Fruit fly (Drosophila melanogaster) whole organism, wandering third instar larva: ENCODE data around the gene CG2218.

Experiments used
- Abd-B ChIP-seq: fragments of >200 bp; optimal IDR thresholded peaks from 2 replicates; lab custom pipeline; 2017; ENCODE audit warnings: missing biosample characterization, missing genetic modification characterization
- CG32264 ChIP-seq: fragments of 200-800 bp; sonication (Bioruptor generic); optimal IDR thresholded peaks from 2 replicates; lab custom pipeline; 2016; ENCODE audit warnings: missing biosample characterization, missing genetic modification characterization
- CG9705 ChIP-seq: fragments of 200-800 bp; sonication (Bioruptor generic); optimal IDR thresholded peaks from 2 replicates; lab custom pipeline; 2018; ENCODE audit warnings: missing biosample characterization, mild to moderate bottlenecking, missing genetic modification characterization
- CrebA ChIP-seq: fragments of 200-800 bp; sonication (Bioruptor generic); optimal IDR thresholded peaks from 2 replicates; lab custom pipeline; 2016; ENCODE audit warnings: missing biosample characterization, mild to moderate bottlenecking, missing genetic modification characterization, borderline replicate concordance
- Dfd ChIP-seq: fragments of >200 bp; optimal IDR thresholded peaks from 2 replicates; lab custom pipeline; 2017; ENCODE audit warnings: missing biosample characterization, missing genetic modification characterization
- Dif ChIP-seq: fragments of 200-275, 200-300 bp; sonication (Bioruptor generic); optimal IDR thresholded peaks from 2 replicates; lab custom pipeline; 2018; ENCODE audit warnings: missing biosample characterization, missing genetic modification characterization; ENCODE audit not compliant: partially characterized antibody
- GATAd ChIP-seq: sonication (Bioruptor generic); optimal IDR thresholded peaks from 2 replicates; lab custom pipeline; 2016; ENCODE audit warnings: missing biosample characterization, missing genetic modification characterization
- HLH106 ChIP-seq: fragments of 200-800 bp; optimal IDR thresholded peaks from 3 replicates; lab custom pipeline; 2019; ENCODE audit warnings: missing biosample characterization, mild to moderate bottlenecking, missing genetic modification characterization, moderate library complexity
- Hnf4 ChIP-seq: fragments of 200-800 bp; sonication (Bioruptor generic); optimal IDR thresholded peaks from 2 replicates; lab custom pipeline; 2016; ENCODE audit warnings: missing biosample characterization, mild to moderate bottlenecking, missing genetic modification characterization
- Hr78 ChIP-seq: fragments of >200 bp; optimal IDR thresholded peaks from 2 replicates; lab custom pipeline; 2017; ENCODE audit warnings: missing biosample characterization, missing genetic modification characterization
- Hr83 ChIP-seq: fragments of 200-300 bp; sonication (Bioruptor generic); optimal IDR thresholded peaks from 2 replicates; lab custom pipeline; 2016; ENCODE audit warnings: missing biosample characterization, mild to moderate bottlenecking, missing genetic modification characterization, moderate library complexity; ENCODE audit not compliant: poor library complexity, severe bottlenecking
- Jra ChIP-seq: sonication (Bioruptor generic); optimal IDR thresholded peaks from 2 replicates; lab custom pipeline; 2016; ENCODE audit warnings: missing biosample characterization, missing genetic modification characterization
- Mio ChIP-seq: sonication (Bioruptor generic); optimal IDR thresholded peaks from 2 replicates; lab custom pipeline; 2016; ENCODE audit warnings: missing biosample characterization, missing genetic modification characterization
- Myc ChIP-seq: fragments of >200 bp; optimal IDR thresholded peaks from 2 replicates; lab custom pipeline; 2017
- N ChIP-seq: fragments of >200 bp; optimal IDR thresholded peaks from 2 replicates; lab custom pipeline; 2018; ENCODE audit warnings: missing biosample characterization, missing external identifiers, missing genetic modification characterization
- OdsH ChIP-seq: fragments of 200-800 bp; sonication (Bioruptor generic); optimal IDR thresholded peaks from 2 replicates; lab custom pipeline; 2016; ENCODE audit warnings: missing biosample characterization, mild to moderate bottlenecking, missing genetic modification characterization
- Rel ChIP-seq, 2 experiments: fragments of 200-800 bp; sonication (Bioruptor generic) in 1 of 2; optimal IDR thresholded peaks; 2 replicates in 1 of 2; 3 replicates in 1 of 2; lab custom pipeline; 2016 to 2019; ENCODE audit warnings: mild to moderate bottlenecking in 2 of 2, missing biosample characterization in 2 of 2, missing genetic modification characterization in 2 of 2, moderate library complexity in 1 of 2
- Sp1 ChIP-seq: fragments of 200-800 bp; sonication (Bioruptor generic); optimal IDR thresholded peaks from 3 replicates; lab custom pipeline; 2019; ENCODE audit warnings: missing biosample characterization, mild to moderate bottlenecking, missing genetic modification characterization, moderate library complexity
- Vsx2 ChIP-seq: fragments of 200-300, 225-300 bp; sonication (Bioruptor generic); optimal IDR thresholded peaks from 2 replicates; lab custom pipeline; 2018; ENCODE audit warnings: missing biosample characterization, missing genetic modification characterization; ENCODE audit not compliant: partially characterized antibody
- br ChIP-seq: fragments of 200-800 bp; sonication (Bioruptor generic); optimal IDR thresholded peaks from 2 replicates; lab custom pipeline; 2016; ENCODE audit warnings: missing biosample characterization, missing genetic modification characterization
- brk ChIP-seq: fragments of 200-800 bp; sonication (Bioruptor generic); optimal IDR thresholded peaks from 2 replicates; lab custom pipeline; 2016; ENCODE audit warnings: missing biosample characterization, mild to moderate bottlenecking, missing genetic modification characterization
- dl ChIP-seq, 2 experiments: fragments of 175-275, 200-275 bp in 1 of 2; fragments of 200-275 bp in 1 of 2; sonication (Bioruptor generic); optimal IDR thresholded peaks; lab custom pipeline; 2018; ENCODE audit warnings: mild to moderate bottlenecking in 2 of 2, missing biosample characterization in 2 of 2, missing genetic modification characterization in 2 of 2, moderate library complexity in 2 of 2; ENCODE audit not compliant: partially characterized antibody in 2 of 2, insufficient read depth in 1 of 2
- dmrt93B ChIP-seq: fragments of 200-800 bp; sonication (Bioruptor generic); optimal IDR thresholded peaks from 2 replicates; lab custom pipeline; 2018; ENCODE audit warnings: missing biosample characterization, mild to moderate bottlenecking, missing genetic modification characterization
- dsf ChIP-seq: sonication (Bioruptor generic); optimal IDR thresholded peaks from 2 replicates; lab custom pipeline; 2016; ENCODE audit warnings: missing biosample characterization, missing genetic modification characterization, borderline replicate concordance
- ey ChIP-seq: fragments of 200-800 bp; sonication (Bioruptor generic); optimal IDR thresholded peaks from 2 replicates; lab custom pipeline; 2016; ENCODE audit warnings: missing biosample characterization, missing genetic modification characterization
- foxo ChIP-seq, 2 experiments: fragments of 200-800 bp; sonication (Bioruptor generic); optimal IDR thresholded peaks; 2 replicates in 1 of 2; 3 replicates in 1 of 2; lab custom pipeline; 2016 to 2017; ENCODE audit warnings: missing biosample characterization in 2 of 2, missing genetic modification characterization in 2 of 2
- fru ChIP-seq: fragments of 200-800 bp; sonication (Bioruptor generic); optimal IDR thresholded peaks from 3 replicates; lab custom pipeline; 2016; ENCODE audit warnings: missing biosample characterization, mild to moderate bottlenecking, missing genetic modification characterization
- h ChIP-seq: fragments of 200-800 bp; sonication (Bioruptor generic); optimal IDR thresholded peaks from 3 replicates; lab custom pipeline; 2016; ENCODE audit warnings: missing biosample characterization, mild to moderate bottlenecking, missing genetic modification characterization
- jim ChIP-seq: fragments of 175-275, 200-325 bp; sonication (Bioruptor generic); optimal IDR thresholded peaks from 2 replicates; lab custom pipeline; 2016; ENCODE audit warnings: missing biosample characterization, mild to moderate bottlenecking, missing genetic modification characterization
- lola ChIP-seq: fragments of >200 bp; optimal IDR thresholded peaks from 2 replicates; lab custom pipeline; 2017; ENCODE audit warnings: missing biosample characterization, missing genetic modification characterization
- pan ChIP-seq: fragments of >200 bp; optimal IDR thresholded peaks from 2 replicates; lab custom pipeline; 2017
- psq ChIP-seq: fragments of 200-800 bp; sonication (Bioruptor generic); optimal IDR thresholded peaks from 3 replicates; lab custom pipeline; 2017; ENCODE audit warnings: missing biosample characterization, mild to moderate bottlenecking, missing genetic modification characterization, moderate library complexity
- rgr ChIP-seq: fragments of 200-800 bp; sonication (Bioruptor generic); optimal IDR thresholded peaks from 3 replicates; lab custom pipeline; 2016; ENCODE audit warnings: missing biosample characterization, mild to moderate bottlenecking, missing genetic modification characterization
- sage ChIP-seq: fragments of 200-800 bp; sonication (Bioruptor generic); optimal IDR thresholded peaks from 2 replicates; lab custom pipeline; 2016; ENCODE audit warnings: missing biosample characterization, mild to moderate bottlenecking, missing genetic modification characterization
- sv ChIP-seq: fragments of 200-800 bp; sonication (Bioruptor generic); optimal IDR thresholded peaks from 3 replicates; lab custom pipeline; 2016; ENCODE audit warnings: missing biosample characterization, missing genetic modification characterization
- tai ChIP-seq: sonication (Bioruptor generic); optimal IDR thresholded peaks from 2 replicates; lab custom pipeline; 2016; ENCODE audit warnings: missing biosample characterization, missing genetic modification characterization
- usp ChIP-seq: fragments of >200 bp; optimal IDR thresholded peaks from 2 replicates; lab custom pipeline; 2017; ENCODE audit warnings: missing biosample characterization, missing genetic modification characterization
- woc ChIP-seq: sonication (Bioruptor generic); optimal IDR thresholded peaks from 2 replicates; lab custom pipeline; 2016; ENCODE audit warnings: missing biosample characterization, mild to moderate bottlenecking, missing genetic modification characterization

The CG2218 gene

dm6 chr3R:30390304-30390703 lies 37.8 kb downstream of the CG2218 start:
- no peak for TF ChIP-seq dmrt93B (GFP tag; lab: Kevin White, UChicago)
- TF ChIP-seq Mio (GFP tag; lab: Kevin White, UChicago) = no peak
- TF ChIP-seq foxo (GFP tag; optimal IDR thresholded peaks at IDR 0.05; lab: Kevin White, UChicago) = peak in 1 of 2 experiments; percentile 11
- no peak for TF ChIP-seq N
- TF ChIP-seq CG9705 = no peak
- no peak for TF ChIP-seq Rel (GFP tag; optimal IDR thresholded peaks at IDR 0.05; lab: Kevin White, UChicago)
- TF ChIP-seq Rel (tag; optimal IDR thresholded peaks at IDR 0.05; lab: Kevin White, UChicago) = no peak
- TF ChIP-seq rgr (GFP tag; lab: Kevin White, UChicago) = no peak

dm6 chr3R:30389096-30389495 lies 39.0 kb downstream of the CG2218 start:
- TF ChIP-seq ey (GFP tag; lab: Kevin White, UChicago) = no peak
- no peak for TF ChIP-seq Hnf4
- no peak for TF ChIP-seq usp (GFP tag; lab: Kevin White, UChicago)
- no peak for TF ChIP-seq Jra (GFP tag; lab: Kevin White, UChicago)
- peak; percentile 83 for TF ChIP-seq Dif (GFP tag; lab: Kevin White, UChicago)
- no peak for TF ChIP-seq Vsx2 (GFP tag; lab: Kevin White, UChicago)
- no peak for TF ChIP-seq dsf
- TF ChIP-seq CrebA = peak; percentile 11
- TF ChIP-seq woc (GFP tag; lab: Kevin White, UChicago) = no peak
- no peak for TF ChIP-seq foxo (GFP tag; optimal IDR thresholded peaks at IDR 0.05; lab: Kevin White, UChicago)
- no peak for TF ChIP-seq CG32264
- TF ChIP-seq Hr78 (GFP tag; lab: Kevin White, UChicago) = no peak
- peak; percentile 36 for TF ChIP-seq Hr83 (GFP tag; lab: Kevin White, UChicago)
- TF ChIP-seq Dfd (GFP tag; lab: Kevin White, UChicago) = no peak
- peak; percentile 39 to 79 for TF ChIP-seq dl (GFP tag; optimal IDR thresholded peaks at IDR 0.05; lab: Kevin White, UChicago; ENCODE audit: insufficient read depth in 1 of 2, partially characterized antibody in 2 of 2)
- TF ChIP-seq rgr (GFP tag; lab: Kevin White, UChicago) = no peak
- TF ChIP-seq br (GFP tag; lab: Kevin White, UChicago) = no peak
- TF ChIP-seq lola = no peak
- no peak for TF ChIP-seq Sp1 (GFP tag; lab: Kevin White, UChicago)
- TF ChIP-seq N = no peak
- TF ChIP-seq Abd-B (GFP tag; lab: Kevin White, UChicago) = no peak
- TF ChIP-seq CG9705 = no peak
- TF ChIP-seq sage = peak; percentile 53
- no peak for TF ChIP-seq Mio (GFP tag; lab: Kevin White, UChicago)
- peak; percentile 29 for TF ChIP-seq brk
- TF ChIP-seq h = no peak
- no peak for TF ChIP-seq GATAd (GFP tag; lab: Kevin White, UChicago)
- TF ChIP-seq HLH106 = no peak
- no peak for TF ChIP-seq Rel (GFP tag; optimal IDR thresholded peaks at IDR 0.05; lab: Kevin White, UChicago)
- TF ChIP-seq Rel (tag; optimal IDR thresholded peaks at IDR 0.05; lab: Kevin White, UChicago) = no peak
- TF ChIP-seq tai (GFP tag; lab: Kevin White, UChicago) = no peak
- TF ChIP-seq dmrt93B (GFP tag; lab: Kevin White, UChicago) = no peak
- TF ChIP-seq pan = no peak
- no peak for TF ChIP-seq psq
- TF ChIP-seq sv = no peak

dm6 chr3R:30388215-30388871 lies 39.7 kb downstream of the CG2218 start:
- TF ChIP-seq woc (GFP tag; lab: Kevin White, UChicago) (peak; percentile 95), sv (peak; percentile 93), br (GFP tag; lab: Kevin White, UChicago) (peak; percentile 94), Myc (no peak), dmrt93B (GFP tag; lab: Kevin White, UChicago) (peak; percentile 98), tai (GFP tag; lab: Kevin White, UChicago) (peak; percentile 88), jim (GFP tag; lab: Kevin White, UChicago) (no peak), rgr (GFP tag; lab: Kevin White, UChicago) (peak; percentile 92), usp (GFP tag; lab: Kevin White, UChicago) (peak; percentile 4), h (peak; percentile 90), HLH106 (peak; percentile 94), N (no peak), Sp1 (GFP tag; lab: Kevin White, UChicago) (peak; percentile 96), fru (GFP tag; lab: Kevin White, UChicago) (peak; percentile 95), brk (no peak), Abd-B (GFP tag; lab: Kevin White, UChicago) (no peak), CrebA (no peak), Dfd (GFP tag; lab: Kevin White, UChicago) (no peak), Vsx2 (GFP tag; lab: Kevin White, UChicago) (peak; percentile 76), ey (GFP tag; lab: Kevin White, UChicago) (peak; percentile 96), CG9705 (peak; percentile 94), sage (peak; percentile 70), Mio (GFP tag; lab: Kevin White, UChicago) (peak; percentile 74), pan (no peak), CG32264 (peak; percentile 62), Rel (GFP tag; optimal IDR thresholded peaks at IDR 0.05; lab: Kevin White, UChicago) (peak; percentile 55), Rel (tag; optimal IDR thresholded peaks at IDR 0.05; lab: Kevin White, UChicago) (peak; percentile 33), lola (no peak), Hnf4 (peak; percentile 72), Hr78 (GFP tag; lab: Kevin White, UChicago) (no peak), OdsH (GFP tag; lab: Kevin White, UChicago) (peak; percentile 93), GATAd (GFP tag; lab: Kevin White, UChicago) (peak; percentile 81), psq (peak; percentile 93), Hr83 (GFP tag; lab: Kevin White, UChicago) (peak; percentile 81), Jra (GFP tag; lab: Kevin White, UChicago) (peak; percentile 91), foxo (GFP tag; optimal IDR thresholded peaks at IDR 0.05; lab: Kevin White, UChicago) (peak; percentile 61 to 96), dsf (peak; percentile 60), dl (GFP tag; optimal IDR thresholded peaks at IDR 0.05; lab: Kevin White, UChicago; ENCODE audit: insufficient read depth in 1 of 2, partially characterized antibody in 2 of 2) (peak; percentile 19 to 78)
